Worm (Caenorhabditis elegans) whole organism, late embryonic: Measurements from ENCODE around the gene ost-1.

Experiments
- K02D7.2 ChIP-seq: sonication (generic microtip); optimal IDR thresholded peaks from 2 replicates; lab custom pipeline; 2017; ENCODE audit warnings: mild to moderate bottlenecking, missing genetic modification characterization, missing compliant biosample characterization
- ama-1 ChIP-seq: fragments of 150-350 bp; optimal IDR thresholded peaks from 2 replicates; lab custom pipeline; 2014
- ceh-18 ChIP-seq: sonication (generic microtip); optimal IDR thresholded peaks from 2 replicates; lab custom pipeline; 2016; ENCODE audit warnings: missing genetic modification characterization, missing compliant biosample characterization
- ceh-22 ChIP-seq: sonication (generic microtip); optimal IDR thresholded peaks from 2 replicates; lab custom pipeline; 2017; ENCODE audit warnings: missing biosample characterization, missing genetic modification characterization
- ceh-24 ChIP-seq: sonication (generic microtip); optimal IDR thresholded peaks from 2 replicates; lab custom pipeline; 2016; ENCODE audit warnings: mild to moderate bottlenecking, missing genetic modification characterization, missing compliant biosample characterization
- ceh-34 ChIP-seq: sonication (generic microtip); optimal IDR thresholded peaks from 2 replicates; lab custom pipeline; 2016; ENCODE audit warnings: mild to moderate bottlenecking, missing genetic modification characterization, missing compliant biosample characterization
- ceh-45 ChIP-seq: fragments of 200-800 bp; sonication (Bioruptor generic); IDR thresholded peaks from 2 replicates; pipeline ENCODE4 v1.3.6; 2022; ENCODE audit warnings: missing genetic modification reagents, missing genetic modification characterization, missing compliant biosample characterization
- ceh-48 ChIP-seq: sonication (generic microtip); optimal IDR thresholded peaks from 2 replicates; lab custom pipeline; 2016; ENCODE audit warnings: missing genetic modification characterization, inconsistent platforms, missing compliant biosample characterization
- ceh-9 ChIP-seq: sonication (generic microtip); optimal IDR thresholded peaks from 2 replicates; lab custom pipeline; 2016; ENCODE audit warnings: mild to moderate bottlenecking, missing genetic modification characterization, inconsistent platforms, missing compliant biosample characterization
- che-1 ChIP-seq: sonication (generic microtip); optimal IDR thresholded peaks from 2 replicates; lab custom pipeline; 2016; ENCODE audit warnings: mild to moderate bottlenecking, missing genetic modification characterization, missing compliant biosample characterization
- dmd-4 ChIP-seq: sonication (generic microtip); optimal IDR thresholded peaks from 2 replicates; lab custom pipeline; 2016; ENCODE audit warnings: borderline replicate concordance, missing genetic modification characterization, missing compliant biosample characterization
- elt-2 ChIP-seq: sonication (generic microtip); optimal IDR thresholded peaks from 2 replicates; lab custom pipeline; 2016; ENCODE audit warnings: missing genetic modification reagents, missing genetic modification characterization, missing compliant biosample characterization
- ets-4 ChIP-seq: sonication (generic microtip); optimal IDR thresholded peaks from 2 replicates; lab custom pipeline; 2016; ENCODE audit warnings: missing genetic modification characterization, missing compliant biosample characterization
- eyg-1 ChIP-seq: sonication (generic microtip); optimal IDR thresholded peaks from 2 replicates; lab custom pipeline; 2016; ENCODE audit warnings: missing genotype, missing genetic modification characterization, missing compliant biosample characterization
- fax-1 ChIP-seq: sonication (generic microtip); optimal IDR thresholded peaks from 2 replicates; lab custom pipeline; 2016; ENCODE audit warnings: missing genotype, missing genetic modification characterization, missing compliant biosample characterization
- fkh-10 ChIP-seq: fragments of 150-350 bp; optimal IDR thresholded peaks from 2 replicates; lab custom pipeline; 2014; ENCODE audit warnings: missing biosample characterization, missing genetic modification reagents, missing genetic modification characterization
- hlh-13 ChIP-seq: fragments of 200-800 bp; sonication (Bioruptor generic); optimal IDR thresholded peaks from 2 replicates; lab custom pipeline; 2018; ENCODE audit warnings: mild to moderate bottlenecking, missing genetic modification characterization, missing compliant biosample characterization
- hlh-15 ChIP-seq: sonication (generic microtip); optimal IDR thresholded peaks from 2 replicates; lab custom pipeline; 2016; ENCODE audit warnings: missing genetic modification characterization, missing compliant biosample characterization
- hlh-30 ChIP-seq: sonication (generic microtip); optimal IDR thresholded peaks from 2 replicates; lab custom pipeline; 2017; ENCODE audit warnings: antibody characterized with exemption, missing genetic modification characterization, missing compliant biosample characterization; ENCODE audit not compliant: insufficient read depth
- hlh-6 ChIP-seq: sonication (generic microtip); optimal IDR thresholded peaks from 2 replicates; lab custom pipeline; 2016; ENCODE audit warnings: missing genotype, missing genetic modification characterization, missing compliant biosample characterization
- hlh-8 ChIP-seq: sonication (generic microtip); optimal IDR thresholded peaks from 2 replicates; lab custom pipeline; 2016; ENCODE audit warnings: missing genotype, missing genetic modification characterization, missing compliant biosample characterization
- nhr-11 ChIP-seq: fragments of 150-350 bp; optimal IDR thresholded peaks from 2 replicates; lab custom pipeline; 2014; ENCODE audit warnings: missing biosample characterization, missing genetic modification characterization
- npax-4 ChIP-seq: sonication (generic microtip); optimal IDR thresholded peaks from 2 replicates; lab custom pipeline; 2016; ENCODE audit warnings: missing genetic modification characterization, missing compliant biosample characterization
- odd-2 ChIP-seq: sonication (generic microtip); optimal IDR thresholded peaks from 2 replicates; lab custom pipeline; 2017; ENCODE audit warnings: antibody characterized with exemption, mild to moderate bottlenecking, missing genetic modification characterization, missing compliant biosample characterization
- pax-1 ChIP-seq: fragments of 150-350 bp; optimal IDR thresholded peaks from 2 replicates; lab custom pipeline; 2014; ENCODE audit warnings: missing biosample characterization, missing genetic modification characterization
- pha-2 ChIP-seq: sonication (generic microtip); optimal IDR thresholded peaks from 2 replicates; lab custom pipeline; 2017; ENCODE audit warnings: mild to moderate bottlenecking, missing genetic modification characterization, missing compliant biosample characterization
- sdc-2 ChIP-seq: sonication (generic microtip); optimal IDR thresholded peaks from 2 replicates; lab custom pipeline; 2016; ENCODE audit warnings: missing genotype, missing genetic modification characterization, missing compliant biosample characterization
- sox-4 ChIP-seq: sonication (generic microtip); optimal IDR thresholded peaks from 2 replicates; lab custom pipeline; 2017; ENCODE audit warnings: mild to moderate bottlenecking, missing genetic modification characterization, inconsistent platforms, missing compliant biosample characterization
- syd-9 ChIP-seq: sonication (generic microtip); optimal IDR thresholded peaks from 2 replicates; lab custom pipeline; 2016; ENCODE audit warnings: mild to moderate bottlenecking, missing genetic modification characterization, moderate library complexity, missing compliant biosample characterization
- tbx-7 ChIP-seq: sonication (generic microtip); optimal IDR thresholded peaks from 2 replicates; lab custom pipeline; 2016; ENCODE audit warnings: missing genotype, missing genetic modification characterization, missing compliant biosample characterization
- ttx-3 ChIP-seq: sonication (generic microtip); optimal IDR thresholded peaks from 2 replicates; lab custom pipeline; 2016; ENCODE audit warnings: missing genetic modification reagents, missing genetic modification characterization, missing compliant biosample characterization
- zip-5 ChIP-seq: sonication (generic microtip); optimal IDR thresholded peaks from 2 replicates; lab custom pipeline; 2016; ENCODE audit warnings: missing genetic modification characterization, missing compliant biosample characterization

Gene ost-1

ce11 chrIV:1121511-1121910 is 14.3 kb downstream of the ost-1 start:
- TF ChIP-seq sdc-2 = no peak
- TF ChIP-seq pha-2 = no peak
- TF ChIP-seq, all 69 proteins: peak for 0

ce11 chrIV:1123357-1123756 is 16.2 kb downstream of the ost-1 start:
- no peak for TF ChIP-seq che-1 (tag; lab: Kevin White, UChicago)
- no peak for TF ChIP-seq ceh-9
- TF ChIP-seq sox-4 (tag; lab: Kevin White, UChicago) = no peak
- no peak for TF ChIP-seq syd-9 (tag; lab: Kevin White, UChicago)
- no peak for TF ChIP-seq hlh-6 (tag; lab: Kevin White, UChicago)
- TF ChIP-seq sdc-2 = no peak
- no peak for TF ChIP-seq eyg-1 (tag; lab: Kevin White, UChicago)
- no peak for TF ChIP-seq hlh-30 (tag; lab: Kevin White, UChicago)
- TF ChIP-seq ets-4 (tag; lab: Kevin White, UChicago) = no peak

DNA sequence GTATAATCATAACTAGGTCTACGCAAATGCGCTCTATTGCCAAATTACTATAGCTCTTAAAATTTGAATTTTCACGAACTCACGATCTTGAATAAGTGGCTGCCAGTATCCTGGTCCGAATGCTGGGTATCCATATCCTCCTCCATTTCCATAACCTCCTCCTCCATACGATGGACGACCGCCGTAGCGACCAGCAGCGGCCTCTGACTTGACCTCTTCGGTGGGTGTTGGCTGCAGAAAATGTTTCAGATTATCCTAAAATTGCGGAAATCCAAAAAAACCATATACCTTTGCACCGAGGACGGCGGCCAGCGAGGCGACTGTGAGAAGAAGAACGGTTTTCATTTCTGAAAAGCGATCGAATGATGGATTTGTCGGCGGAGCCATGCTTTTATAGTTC is 17.5 kb downstream of the ost-1 start, which contains the start of gene perm-4:
Gene perm-4, minus strand, starts transcription at position 367 of the 400 bp plus-strand sequence.
- TF ChIP-seq npax-4 (tag; lab: Kevin White, UChicago) (no peak), ceh-45 (GFP tag; lab: Robert Waterston, UW) (no peak), ttx-3 (tag; lab: Kevin White, UChicago) (no peak), ceh-34 (tag; lab: Kevin White, UChicago) (no peak), odd-2 (tag; lab: Kevin White, UChicago) (no peak), ets-4 (tag; lab: Kevin White, UChicago) (no peak)

ce11 chrIV:1126490-1126889 is 19.3 kb downstream of the ost-1 start, which contains the start of gene perm-2:
Gene perm-2 (plus strand): TSS chrIV:1126790.
- TF ChIP-seq hlh-6 (tag; lab: Kevin White, UChicago) (no peak), tbx-7 (tag; lab: Kevin White, UChicago) (no peak), dmd-4 (no peak), ceh-34 (tag; lab: Kevin White, UChicago) (no peak), hlh-13 (GFP tag; lab: Kevin White, UChicago) (no peak), ama-1 (lab: Kevin White, UChicago) (no peak)

DNA sequence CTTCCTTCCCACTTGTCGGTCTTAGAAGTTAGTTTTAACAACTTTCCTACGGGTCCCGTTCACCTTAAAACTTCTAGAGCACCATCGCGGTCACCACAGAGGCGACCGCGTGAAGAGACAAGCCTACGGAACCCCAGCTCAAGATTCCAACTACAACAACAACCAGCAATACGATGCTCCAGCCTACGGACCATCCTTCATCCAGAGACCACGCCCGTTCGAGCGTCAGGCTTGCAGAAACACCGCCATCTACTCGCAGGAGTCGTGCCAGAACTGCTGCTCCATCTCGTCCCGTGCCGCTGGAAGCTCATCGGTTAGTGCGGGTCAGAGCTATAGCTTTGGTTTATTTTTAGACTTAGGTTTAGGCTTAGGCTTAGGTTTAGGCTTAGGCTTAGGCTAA is 20.7 kb downstream of the ost-1 start:
- TF ChIP-seq nhr-11 (tag; lab: Kevin White, UChicago) (no peak), fax-1 (tag; lab: Kevin White, UChicago) (no peak), hlh-8 (tag; lab: Kevin White, UChicago) (no peak), K02D7.2 (tag; lab: Kevin White, UChicago) (no peak), ceh-18 (tag; lab: Kevin White, UChicago) (no peak), fkh-10 (GFP tag; lab: Kevin White, UChicago) (no peak), ceh-24 (tag; lab: Kevin White, UChicago) (no peak), ceh-22 (no peak), ceh-48 (tag; lab: Kevin White, UChicago) (no peak)

- TF ChIP-seq zip-5 (tag; lab: Kevin White, UChicago) = no peak
- no peak for TF ChIP-seq hlh-15
- TF ChIP-seq pax-1 (tag; lab: Kevin White, UChicago) = no peak
Measured at ce11 chrIV:1136658-1137057, 29.5 kb downstream of the ost-1 start, which contains the start of gene C44B12.6. Gene C44B12.6 (minus strand): TSS chrIV:1136758.

- TF ChIP-seq elt-2 (tag; lab: Kevin White, UChicago) (peak; percentile 79), sdc-2 (no peak)
Measured at ce11 chrIV:1147594-1147993, 40.4 kb downstream of the ost-1 start.
